Fruit fly (Drosophila melanogaster) whole organism, pupa: ENCODE measurements around the gene Prestin.

Experiments
- CG12605 ChIP-seq: fragments of 200-800 bp; sonication (Bioruptor generic); IDR thresholded peaks from 2 replicates; pipeline ENCODE4 v1.3.6; 2022; ENCODE audit warnings: missing biosample characterization, missing genetic modification characterization
- CG13204 ChIP-seq: fragments of 200-800 bp; sonication (Bioruptor generic); optimal IDR thresholded peaks from 2 replicates; lab custom pipeline; 2018; ENCODE audit warnings: missing biosample characterization, mild to moderate bottlenecking, missing genetic modification characterization, moderate library complexity
- CG4496 ChIP-seq: fragments of 200-800 bp; sonication (Bioruptor generic); IDR thresholded peaks from 3 replicates; pipeline ENCODE4 v1.3.6; 2022; ENCODE audit warnings: missing biosample characterization, missing genetic modification characterization
- CG8159 ChIP-seq: fragments of 200-800 bp; sonication (Bioruptor generic); optimal IDR thresholded peaks from 3 replicates; lab custom pipeline; 2018; ENCODE audit warnings: missing biosample characterization, mild to moderate bottlenecking, missing genetic modification characterization, moderate library complexity
- Ets98B ChIP-seq: fragments of 200-800 bp; sonication (Bioruptor generic); IDR thresholded peaks from 2 replicates; pipeline ENCODE4 v1.3.6; 2022; ENCODE audit warnings: missing biosample characterization, missing genetic modification characterization
- Pif1A ChIP-seq: fragments of 200-800 bp; sonication (Bioruptor generic); optimal IDR thresholded peaks from 3 replicates; lab custom pipeline; 2016; ENCODE audit warnings: missing biosample characterization, missing genetic modification characterization
- Snoo ChIP-seq: fragments of 200-800 bp; sonication (Bioruptor generic); optimal IDR thresholded peaks from 3 replicates; lab custom pipeline; 2017; ENCODE audit warnings: missing biosample characterization, mild to moderate bottlenecking, missing genetic modification characterization, inconsistent platforms
- gl ChIP-seq: fragments of 200-800 bp; sonication (Bioruptor generic); optimal IDR thresholded peaks from 2 replicates; lab custom pipeline; 2018; ENCODE audit warnings: missing biosample characterization, mild to moderate bottlenecking, missing genetic modification characterization

DNA sequence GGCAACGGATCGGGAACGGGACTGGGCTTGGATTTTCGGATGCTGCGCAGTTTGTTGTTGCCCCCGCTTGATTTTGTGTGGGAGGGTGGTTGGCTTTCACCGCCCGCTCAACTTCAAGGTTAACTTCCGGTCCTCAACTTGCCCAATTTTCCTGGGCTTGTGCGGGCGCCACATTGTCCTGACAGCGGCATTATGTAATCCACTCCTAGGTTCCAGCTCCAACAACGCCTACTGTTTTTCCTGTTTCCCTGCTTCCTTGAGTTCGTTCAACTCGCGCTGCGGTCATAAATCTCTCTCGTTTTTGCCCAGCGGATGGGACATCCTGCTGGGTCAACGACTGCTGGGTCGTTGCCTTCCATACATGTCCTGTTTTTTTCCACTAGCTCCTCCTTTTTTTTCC, 24.3 kb upstream of the Prestin start:
- no peak for TF ChIP-seq CG8159 (tag; lab: Kevin White, UChicago)
- no peak for TF ChIP-seq Pif1A (GFP tag; lab: Kevin White, UChicago)
- TF ChIP-seq Snoo (tag; lab: Kevin White, UChicago): no peak
- no peak for TF ChIP-seq CG12605 (GFP tag; lab: Robert Waterston, UW)
- no peak for TF ChIP-seq CG13204 (GFP tag; lab: Kevin White, UChicago)
- no peak for TF ChIP-seq CG4496 (GFP tag; lab: Robert Waterston, UW)
- TF ChIP-seq Ets98B (GFP tag; lab: Robert Waterston, UW): no peak
- TF ChIP-seq gl: no peak
